Worm (Caenorhabditis elegans) whole organism, mixed stage, embryonic: ENCODE data around the gene F31D5.1.
A peak's percentile ranks its signal among the peaks of the same experiment; 100 is the strongest.

Experiments used
- M03D4.4 ChIP-seq: sonication (generic microtip); optimal IDR thresholded peaks from 2 replicates; lab custom pipeline; 2017; ENCODE audit warnings: mild to moderate bottlenecking, missing genetic modification characterization, missing compliant biosample characterization
- bed-3 ChIP-seq: fragments of 200-800 bp; sonication (Bioruptor generic); optimal IDR thresholded peaks from 3 replicates; lab custom pipeline; 2018; ENCODE audit warnings: mild to moderate bottlenecking, missing genetic modification characterization, moderate library complexity, missing compliant biosample characterization
- blmp-1 ChIP-seq: fragments of 150-350 bp; optimal IDR thresholded peaks from 2 replicates; lab custom pipeline; 2014; ENCODE audit warnings: missing biosample characterization, missing genetic modification characterization
- ceh-39 ChIP-seq: fragments of 150-350 bp; optimal IDR thresholded peaks from 2 replicates; lab custom pipeline; 2014; ENCODE audit warnings: missing biosample characterization, missing genetic modification characterization
- ceh-83 ChIP-seq: fragments of 200-800 bp; sonication (Bioruptor generic); optimal IDR thresholded peaks from 2 replicates; lab custom pipeline; 2018; ENCODE audit warnings: mild to moderate bottlenecking, missing genetic modification characterization, missing compliant biosample characterization
- ces-1 ChIP-seq: fragments of 150-350 bp; optimal IDR thresholded peaks from 2 replicates; lab custom pipeline; 2014; ENCODE audit warnings: missing biosample characterization, missing genetic modification reagents, missing genetic modification characterization
- cnd-1 ChIP-seq: fragments of 200-800 bp; sonication (Bioruptor generic); optimal IDR thresholded peaks from 2 replicates; lab custom pipeline; 2018; ENCODE audit warnings: mild to moderate bottlenecking, missing genetic modification characterization, missing compliant biosample characterization
- elt-1 ChIP-seq: sonication (generic microtip); optimal IDR thresholded peaks from 2 replicates; lab custom pipeline; 2017; ENCODE audit warnings: missing genetic modification characterization, mild to moderate bottlenecking, missing compliant biosample characterization, antibody characterized with exemption, moderate library complexity, borderline replicate concordance; ENCODE audit not compliant: insufficient read depth
- elt-3 ChIP-seq: fragments of 150-350 bp; optimal IDR thresholded peaks from 2 replicates; lab custom pipeline; 2014; ENCODE audit warnings: missing biosample characterization, missing genetic modification characterization
- flh-1 ChIP-seq: fragments of 200-800 bp; sonication (Bioruptor generic); optimal IDR thresholded peaks from 2 replicates; lab custom pipeline; 2018; ENCODE audit warnings: mild to moderate bottlenecking, missing genetic modification characterization, moderate library complexity, missing compliant biosample characterization
- hlh-1 ChIP-seq: fragments of 150-350 bp; optimal IDR thresholded peaks from 2 replicates; lab custom pipeline; 2014; ENCODE audit warnings: missing biosample characterization, missing genetic modification reagents, missing genetic modification characterization
- lsy-2 ChIP-seq: fragments of 150-350 bp; optimal IDR thresholded peaks from 2 replicates; lab custom pipeline; 2014; ENCODE audit warnings: missing biosample characterization, missing genetic modification characterization
- mab-5 ChIP-seq: fragments of 150-350 bp; optimal IDR thresholded peaks from 2 replicates; lab custom pipeline; 2014; ENCODE audit warnings: missing biosample characterization, missing genetic modification characterization
- mep-1 ChIP-seq: fragments of 150-350 bp; optimal IDR thresholded peaks from 2 replicates; lab custom pipeline; 2017; ENCODE audit warnings: missing biosample characterization, missing genetic modification reagents, missing genetic modification characterization, inconsistent platforms
- mls-2 ChIP-seq: sonication (generic microtip); optimal IDR thresholded peaks from 2 replicates; lab custom pipeline; 2016; ENCODE audit warnings: mild to moderate bottlenecking, missing genetic modification characterization, moderate library complexity, missing compliant biosample characterization
- nhr-12 ChIP-seq: fragments of 150-350 bp; optimal IDR thresholded peaks from 2 replicates; lab custom pipeline; 2014; ENCODE audit warnings: missing biosample characterization, missing genetic modification characterization
- nhr-237 ChIP-seq: fragments of 150-350 bp; optimal IDR thresholded peaks from 2 replicates; lab custom pipeline; 2014; ENCODE audit warnings: missing biosample characterization, missing genetic modification characterization
- nhr-28 ChIP-seq: fragments of 150-350 bp; optimal IDR thresholded peaks from 2 replicates; lab custom pipeline; 2014; ENCODE audit warnings: missing biosample characterization, missing genetic modification characterization
- nhr-76 ChIP-seq: sonication (generic microtip); optimal IDR thresholded peaks from 2 replicates; lab custom pipeline; 2017; ENCODE audit warnings: missing biosample characterization, missing genetic modification characterization
- pha-4 ChIP-seq: fragments of 150-350 bp; optimal IDR thresholded peaks from 2 replicates; lab custom pipeline; 2018; ENCODE audit warnings: missing biosample characterization, missing genetic modification reagents, missing genetic modification characterization
- sem-2 ChIP-seq: fragments of 200-800 bp; sonication (Bioruptor generic); optimal IDR thresholded peaks from 2 replicates; lab custom pipeline; 2018; ENCODE audit warnings: mild to moderate bottlenecking, missing genetic modification characterization, missing compliant biosample characterization
- snpc-4 ChIP-seq: fragments of 150-350 bp; optimal IDR thresholded peaks from 2 replicates; lab custom pipeline; 2014; ENCODE audit warnings: missing biosample characterization, missing genetic modification characterization
- tbx-8 ChIP-seq: fragments of 200-800 bp; sonication (Bioruptor generic); optimal IDR thresholded peaks from 2 replicates; lab custom pipeline; 2018; ENCODE audit warnings: mild to moderate bottlenecking, missing genetic modification characterization, moderate library complexity, missing compliant biosample characterization
- unc-39 ChIP-seq: fragments of 150-350 bp; optimal IDR thresholded peaks from 2 replicates; lab custom pipeline; 2014; ENCODE audit warnings: missing biosample characterization, missing genetic modification characterization
- unc-62 ChIP-seq: fragments of 150-350 bp; optimal IDR thresholded peaks from 2 replicates; lab custom pipeline; 2014; ENCODE audit warnings: missing biosample characterization, missing genetic modification reagents, missing genetic modification characterization
- zip-8 ChIP-seq: fragments of 150-350 bp; optimal IDR thresholded peaks from 2 replicates; lab custom pipeline; 2014; ENCODE audit warnings: missing biosample characterization, missing genetic modification characterization
- ztf-11 ChIP-seq: fragments of 150-350 bp; optimal IDR thresholded peaks from 2 replicates; lab custom pipeline; 2014; ENCODE audit warnings: missing biosample characterization, missing genetic modification characterization

Gene F31D5.1

DNA sequence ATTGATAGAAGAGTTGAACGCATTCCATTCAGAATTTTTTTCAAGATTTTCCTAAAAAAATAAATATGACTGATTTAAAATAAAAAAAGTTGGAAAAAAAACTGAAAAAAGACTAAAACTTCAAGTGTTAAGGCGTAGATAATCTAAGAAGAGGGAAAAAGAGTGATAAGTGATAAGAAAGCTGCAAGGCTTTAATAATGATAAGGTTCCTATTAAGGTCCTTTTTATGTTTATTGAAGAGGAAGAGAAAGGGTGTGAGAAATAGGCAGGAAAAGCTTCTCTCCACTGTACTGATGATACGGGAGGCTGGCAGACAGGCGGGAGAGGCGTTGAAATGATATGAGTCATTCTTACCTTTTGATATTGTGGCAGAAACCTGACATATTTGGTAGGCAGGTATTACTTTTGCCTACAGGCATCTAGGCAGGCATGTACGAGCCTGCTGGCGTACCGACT is 15.4 kb upstream of the F31D5.1 start, which contains the start of gene mth-1:
Gene mth-1, minus strand, starts transcription at position 51 of the 456 bp plus-strand sequence.
- TF ChIP-seq nhr-28 (tag; lab: Kevin White, UChicago) (no peak), zip-8 (tag; lab: Kevin White, UChicago) (no peak), pha-4 (tag; lab: Kevin White, UChicago) (no peak), mls-2 (tag; lab: Kevin White, UChicago) (no peak), nhr-12 (tag; lab: Kevin White, UChicago) (no peak), hlh-1 (tag; lab: Kevin White, UChicago) (no peak), cnd-1 (no peak), snpc-4 (no peak), elt-1 (tag; lab: Kevin White, UChicago) (no peak), tbx-8 (GFP tag; lab: Kevin White, UChicago) (no peak), mab-5 (tag; lab: Kevin White, UChicago) (no peak)
- TF ChIP-seq, all 35 proteins: peak for 0

DNA sequence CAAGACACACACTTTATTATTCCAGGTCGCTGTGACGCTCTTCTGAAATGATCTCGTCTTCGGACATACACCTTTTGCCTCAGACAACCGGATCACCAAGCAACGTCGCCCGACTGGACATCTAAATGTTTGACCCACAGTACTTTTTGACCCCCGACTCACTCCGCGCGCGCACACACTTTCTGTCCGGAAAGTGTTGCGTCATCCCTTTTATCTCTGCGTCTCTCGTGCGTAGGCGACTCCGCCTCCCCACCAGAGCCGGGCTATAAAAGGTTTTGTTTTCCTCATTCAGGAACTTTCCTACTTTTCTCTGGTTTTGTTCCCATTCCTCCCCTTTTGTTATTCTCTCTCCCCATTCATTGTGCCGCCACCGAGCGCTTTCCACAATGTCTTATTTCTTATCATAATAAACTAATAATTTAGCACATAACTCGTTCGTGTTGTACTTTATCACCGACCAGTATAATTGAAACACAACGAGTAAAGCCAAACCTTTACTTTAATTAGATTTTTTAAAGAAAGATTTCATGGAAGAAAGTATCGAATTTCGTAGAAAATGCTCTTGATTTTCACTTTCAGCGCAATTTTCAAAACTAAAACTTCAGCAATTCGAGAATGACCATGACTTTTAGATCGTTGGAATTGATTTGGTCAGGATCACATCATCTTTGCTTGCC is 10.0 kb upstream of the F31D5.1 start, which contains the start of gene F31D5.6:
Gene F31D5.6, plus strand, starts transcription at position 627 of the 677 bp plus-strand sequence.
- TF ChIP-seq hlh-1 (tag; lab: Kevin White, UChicago): no peak
- TF ChIP-seq zip-8 (tag; lab: Kevin White, UChicago): peak; percentile 52

DNA sequence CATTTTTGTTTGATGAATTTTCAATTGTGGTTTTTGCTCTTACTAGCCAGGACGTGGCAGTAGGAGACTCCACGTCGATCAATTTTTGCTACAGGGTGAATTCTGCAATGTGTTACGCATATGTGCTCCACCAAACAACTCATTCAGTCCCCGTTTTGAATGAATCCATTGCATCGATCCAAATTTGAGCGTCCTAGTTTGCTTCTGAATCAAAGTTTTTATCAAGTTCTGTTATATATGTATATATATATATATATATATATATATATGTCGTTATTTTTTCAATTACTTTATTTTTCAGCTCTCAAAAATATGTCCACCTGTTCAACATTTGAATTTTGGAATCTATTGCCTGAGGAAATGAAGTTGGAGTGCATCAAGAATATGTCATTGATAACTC is 8.0 kb upstream of the F31D5.1 start, which contains the start of gene F31D5.7:
Gene F31D5.7, plus strand, starts transcription at position 301 of the 400 bp plus-strand sequence.
- TF ChIP-seq ceh-83 (GFP tag; lab: Kevin White, UChicago) (no peak), pha-4 (tag; lab: Kevin White, UChicago) (no peak), snpc-4 (no peak), elt-3 (tag; lab: Kevin White, UChicago) (no peak), cnd-1 (no peak), nhr-12 (tag; lab: Kevin White, UChicago) (no peak), bed-3 (GFP tag; lab: Kevin White, UChicago) (no peak), zip-8 (tag; lab: Kevin White, UChicago) (no peak)
- TF ChIP-seq, all 35 proteins: peak for 0

DNA sequence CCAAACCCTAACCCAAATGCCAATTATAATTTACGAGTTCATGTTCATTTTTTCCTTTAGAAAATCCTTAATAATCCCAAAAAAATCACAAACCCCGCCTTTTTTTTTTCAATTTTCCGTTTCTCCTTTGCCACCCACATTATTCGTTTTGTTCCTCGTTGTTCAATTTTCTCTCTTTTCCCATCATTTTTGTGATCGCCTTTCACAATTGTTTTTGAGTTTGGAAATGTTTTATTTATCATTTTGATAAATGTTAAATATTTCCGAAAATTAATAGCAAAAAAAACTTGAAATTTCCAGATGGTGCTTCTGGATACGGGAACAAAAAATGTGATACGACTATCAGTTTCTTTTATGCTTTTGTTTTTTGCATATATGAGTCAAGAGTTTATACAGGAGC is 3.8 kb upstream of the F31D5.1 start, which contains the start of gene F31D5.2:
Gene F31D5.2, plus strand, starts transcription at position 301 of the 400 bp plus-strand sequence.
- no peak for TF ChIP-seq ztf-11
- no peak for TF ChIP-seq elt-1 (tag; lab: Kevin White, UChicago)
- no peak for TF ChIP-seq bed-3 (GFP tag; lab: Kevin White, UChicago)
- TF ChIP-seq unc-62 (GFP tag; lab: Kevin White, UChicago): no peak
- TF ChIP-seq, all 35 proteins: peak for 0

DNA sequence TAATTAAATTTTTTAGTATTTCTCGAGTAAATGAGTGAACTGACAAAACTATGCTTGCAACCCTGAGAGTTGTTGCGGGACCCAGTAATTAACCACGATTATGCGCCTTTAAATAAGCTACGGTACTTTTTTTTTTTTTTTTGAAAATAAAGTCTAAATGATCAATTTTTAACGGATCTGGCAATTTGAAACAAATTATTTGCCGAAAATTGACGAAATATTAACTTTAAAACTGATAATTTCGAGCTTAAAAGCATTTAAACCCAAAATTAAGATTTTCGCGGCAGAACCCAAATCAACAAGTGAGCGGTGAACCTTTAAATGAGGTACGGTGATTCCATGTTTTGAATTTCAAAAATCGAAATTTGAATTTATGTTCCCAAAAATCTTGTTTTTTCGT is 3.3 kb downstream of the F31D5.1 start:
- TF ChIP-seq mep-1 (tag; lab: Kevin White, UChicago) (no peak), ceh-39 (tag; lab: Kevin White, UChicago) (no peak), nhr-237 (no peak), ces-1 (no peak), M03D4.4 (tag; lab: Kevin White, UChicago) (no peak), flh-1 (no peak)

DNA sequence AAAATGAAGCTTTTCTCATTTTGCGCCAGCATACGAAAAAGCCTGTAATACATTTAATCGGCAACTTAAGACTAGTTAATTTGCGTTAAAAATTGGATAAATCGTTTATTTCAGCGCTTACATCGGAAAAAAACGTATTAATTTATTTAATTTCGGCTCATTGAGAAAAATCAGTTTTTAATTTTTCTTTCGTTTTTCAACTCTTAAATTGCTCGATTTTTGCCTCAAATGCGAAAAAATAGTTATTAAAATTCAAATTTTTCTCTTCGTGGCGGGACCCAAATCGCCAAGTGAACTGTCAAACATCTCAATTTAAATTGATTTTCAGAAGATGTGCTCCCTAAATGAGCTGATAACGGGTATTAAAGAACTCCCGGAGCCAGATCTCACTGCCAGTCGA is 3.8 kb downstream of the F31D5.1 start, which contains the start of gene C16A11.5:
Gene C16A11.5, plus strand, starts transcription at position 323 of the 400 bp plus-strand sequence.
- no peak for TF ChIP-seq nhr-237
- TF ChIP-seq ceh-39 (tag; lab: Kevin White, UChicago): no peak
- no peak for TF ChIP-seq ztf-11
- TF ChIP-seq ceh-83 (GFP tag; lab: Kevin White, UChicago): no peak

DNA sequence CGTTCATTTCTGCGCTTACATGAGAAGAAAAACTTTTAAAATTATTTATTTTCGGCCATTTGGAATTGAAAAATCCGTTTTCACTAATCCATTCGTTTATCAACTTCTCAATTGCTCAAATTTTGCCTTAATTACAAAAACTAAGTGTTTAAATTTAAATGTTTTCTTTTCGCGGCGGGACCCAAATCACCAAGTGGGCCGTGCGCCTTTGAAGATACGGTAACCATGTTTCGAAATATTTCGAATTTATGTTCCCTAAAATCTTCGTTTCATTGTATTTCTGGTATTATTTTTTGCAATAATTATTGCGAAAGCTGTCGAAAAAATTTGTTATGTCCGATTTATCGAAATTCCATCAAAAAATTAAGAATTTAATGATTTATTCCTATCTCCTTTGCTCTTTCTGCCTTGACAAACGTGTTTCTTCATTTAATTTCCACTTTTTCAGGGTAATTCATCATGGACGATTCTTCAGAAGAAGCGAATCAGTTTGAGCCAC is 7.5 kb downstream of the F31D5.1 start, which contains the start of gene C16A11.4:
Gene C16A11.4, plus strand, starts transcription at position 449 of the 499 bp plus-strand sequence.
- no peak for TF ChIP-seq nhr-76 (tag; lab: Kevin White, UChicago)
- TF ChIP-seq flh-1: no peak
- no peak for TF ChIP-seq nhr-28 (tag; lab: Kevin White, UChicago)
- TF ChIP-seq unc-39 (tag; lab: Kevin White, UChicago): no peak
- no peak for TF ChIP-seq snpc-4
- no peak for TF ChIP-seq ces-1
- no peak for TF ChIP-seq elt-1 (tag; lab: Kevin White, UChicago)
- no peak for TF ChIP-seq tbx-8 (GFP tag; lab: Kevin White, UChicago)
- TF ChIP-seq mep-1 (tag; lab: Kevin White, UChicago): no peak
- no peak for TF ChIP-seq nhr-12 (tag; lab: Kevin White, UChicago)
- no peak for TF ChIP-seq nhr-237
- TF ChIP-seq lsy-2: no peak
- TF ChIP-seq blmp-1: no peak
- no peak for TF ChIP-seq sem-2 (GFP tag; lab: Kevin White, UChicago)
- TF ChIP-seq M03D4.4 (tag; lab: Kevin White, UChicago): no peak
